Worm (Caenorhabditis elegans): ENCODE data around the gene ZK180.7.
A peak's percentile ranks its signal among the peaks of the same experiment; 100 is the strongest.

ZK180.7 gene

ce11 chrIV:4505078-4505477 is 14.7 kb downstream of the ZK180.7 start:
- TF ChIP-seq pax-1 (tag; optimal IDR thresholded peaks at IDR 0.05): no peak
- peak; percentile 51 for TF ChIP-seq ceh-31 (tag; optimal IDR thresholded peaks at IDR 0.05)
- peak; percentile 96 for TF ChIP-seq unc-42 (tag; optimal IDR thresholded peaks at IDR 0.05)

DNA sequence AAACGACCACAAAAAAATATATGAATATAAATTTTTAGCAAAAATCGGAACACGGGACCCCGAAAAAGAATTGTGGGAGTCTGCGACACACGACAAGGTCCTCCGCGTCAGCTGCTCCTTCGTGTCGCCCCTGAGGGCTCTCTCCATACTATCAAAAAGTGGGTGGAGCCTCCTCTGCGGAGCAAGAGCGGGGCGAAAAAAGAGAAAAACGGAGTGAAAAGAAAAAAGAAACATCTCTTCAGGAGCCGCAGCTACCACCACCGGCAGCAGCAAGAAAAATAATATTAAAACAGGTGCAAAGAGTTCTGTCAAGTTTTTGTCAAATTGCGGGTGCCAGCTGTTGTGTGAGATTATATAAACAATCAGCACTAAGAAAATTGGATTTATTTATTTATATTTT is 16.3 kb downstream of the ZK180.7 start, which contains the start of gene gbb-2:
gbb-2 (minus strand) TSS at position 112 of the 400 bp plus-strand sequence.
- no peak for TF ChIP-seq F13H6.1 (tag; optimal IDR thresholded peaks at IDR 0.05)
- TF ChIP-seq ceh-18 (tag; optimal IDR thresholded peaks at IDR 0.05): peak; percentile 52
- TF ChIP-seq nfya-1 (tag; optimal IDR thresholded peaks at IDR 0.05): peak; percentile 4

- TF ChIP-seq hlh-13 (GFP tag; optimal IDR thresholded peaks at IDR 0.05): no peak
- no peak for TF ChIP-seq dmd-4 (tag; optimal IDR thresholded peaks at IDR 0.05; ENCODE audit: borderline replicate concordance)
- no peak for TF ChIP-seq unc-3 (GFP tag; conservative IDR thresholded peaks at IDR 0.05)
- no peak for TF ChIP-seq unc-3 (tag; optimal IDR thresholded peaks at IDR 0.05)
- TF ChIP-seq nhr-232 (tag; optimal IDR thresholded peaks at IDR 0.05): no peak
- no peak for TF ChIP-seq pqm-1 (tag; optimal IDR thresholded peaks at IDR 0.05)
- TF ChIP-seq tbx-2 (tag; optimal IDR thresholded peaks at IDR 0.05): no peak
- TF ChIP-seq hlh-15 (tag; optimal IDR thresholded peaks at IDR 0.05): no peak
- TF ChIP-seq pha-2 (tag; optimal IDR thresholded peaks at IDR 0.05): no peak
These were observed 21.0 kb downstream of the ZK180.7 start, which contains the start of the genes rfth-1 and ZK180.8 for ce11 chrIV:4511259-4511890. Gene rfth-1, minus strand, starts transcription at chrIV:4511309. Gene ZK180.8, minus strand, starts transcription at chrIV:4511724.

DNA sequence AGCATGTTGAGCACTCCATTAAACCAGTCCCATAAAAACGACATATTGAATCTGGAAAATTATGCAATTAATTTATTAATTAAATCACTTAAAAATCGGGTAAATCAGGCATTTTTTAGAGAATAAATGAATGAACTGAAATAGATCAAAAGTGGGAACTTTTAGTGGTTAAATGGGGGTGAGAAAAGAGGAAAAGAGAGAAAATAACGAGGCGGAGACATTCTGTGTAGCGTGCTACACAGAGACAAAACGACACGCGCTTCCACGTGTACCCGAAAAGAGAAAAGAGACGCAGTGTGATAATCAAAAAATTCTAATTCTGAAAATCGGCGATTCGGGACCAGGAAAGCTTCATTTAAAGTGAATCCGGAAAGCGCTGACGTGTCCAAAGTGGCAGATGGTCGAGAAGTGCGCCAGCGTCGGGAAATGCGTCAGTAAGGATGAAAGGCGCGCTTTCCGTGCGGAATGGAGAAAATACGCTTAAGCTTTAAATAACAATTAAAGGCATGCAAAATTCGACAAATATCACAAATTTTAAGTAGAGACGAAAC is 23.0 kb downstream of the ZK180.7 start, which contains the start of gene sar-1:
sar-1 (minus strand) TSS at position 51 of the 551 bp plus-strand sequence.
- no peak for TF ChIP-seq dmd-4 (tag; optimal IDR thresholded peaks at IDR 0.05; ENCODE audit: borderline replicate concordance)
- no peak for TF ChIP-seq pros-1 (tag; optimal IDR thresholded peaks at IDR 0.05)
- no peak for TF ChIP-seq lim-6 (tag; optimal IDR thresholded peaks at IDR 0.05)
- TF ChIP-seq ceh-9 (tag; optimal IDR thresholded peaks at IDR 0.05): no peak
- peak; percentile 5 for TF ChIP-seq ceh-2 (tag; optimal IDR thresholded peaks at IDR 0.05)
- no peak for TF ChIP-seq C38D4.7 (GFP tag; optimal IDR thresholded peaks at IDR 0.05)
- no peak for TF ChIP-seq ets-4 (tag; optimal IDR thresholded peaks at IDR 0.05)
- no peak for TF ChIP-seq sox-2 (GFP tag; IDR thresholded peaks at IDR 0.05)
- peak; percentile 33 for TF ChIP-seq ztf-16 (tag; optimal IDR thresholded peaks at IDR 0.05)
- no peak for TF ChIP-seq C08G9.2 (tag; optimal IDR thresholded peaks at IDR 0.05)
- TF ChIP-seq K09A11.1 (tag; optimal IDR thresholded peaks at IDR 0.05; ENCODE audit: insufficient read depth): no peak
- peak; percentile 62 for TF ChIP-seq ceh-30 (tag; optimal IDR thresholded peaks at IDR 0.05)
- no peak for TF ChIP-seq pqm-1 (tag; optimal IDR thresholded peaks at IDR 0.05)
- TF ChIP-seq hlh-6 (tag; optimal IDR thresholded peaks at IDR 0.05): peak; percentile 39
- no peak for TF ChIP-seq nhr-232 (tag; optimal IDR thresholded peaks at IDR 0.05)
- no peak for TF ChIP-seq ceh-19 (GFP tag; optimal IDR thresholded peaks at IDR 0.05)
- peak; percentile 0 for TF ChIP-seq syd-9 (tag; optimal IDR thresholded peaks at IDR 0.05)
- TF ChIP-seq ceh-31 (tag; optimal IDR thresholded peaks at IDR 0.05): peak; percentile 67
- TF ChIP-seq ref-2 (tag; optimal IDR thresholded peaks at IDR 0.05): peak; percentile 41
- no peak for TF ChIP-seq ceh-6 (GFP tag; optimal IDR thresholded peaks at IDR 0.05)
- TF ChIP-seq fax-1 (tag; optimal IDR thresholded peaks at IDR 0.05): no peak
- no peak for TF ChIP-seq pax-1 (tag; optimal IDR thresholded peaks at IDR 0.05)
- TF ChIP-seq mec-3 (tag; optimal IDR thresholded peaks at IDR 0.05; ENCODE audit: borderline replicate concordance): no peak
- no peak for TF ChIP-seq T23F11.4 (GFP tag; optimal IDR thresholded peaks at IDR 0.05)
- peak; percentile 45 for TF ChIP-seq ceh-18 (tag; optimal IDR thresholded peaks at IDR 0.05)
- peak; percentile 44 for TF ChIP-seq tbx-2 (tag; optimal IDR thresholded peaks at IDR 0.05)
- no peak for TF ChIP-seq unc-3 (GFP tag; conservative IDR thresholded peaks at IDR 0.05)
- no peak for TF ChIP-seq unc-3 (tag; optimal IDR thresholded peaks at IDR 0.05)
- no peak for TF ChIP-seq unc-55 (GFP tag; optimal IDR thresholded peaks at IDR 0.05)
- TF ChIP-seq hlh-30 (tag; optimal IDR thresholded peaks at IDR 0.05; ENCODE audit: insufficient read depth): no peak
- no peak for TF ChIP-seq ama-1 (optimal IDR thresholded peaks at IDR 0.05)
- no peak for TF ChIP-seq elt-4 (tag; optimal IDR thresholded peaks at IDR 0.05)
- peak; percentile 5 for TF ChIP-seq madf-2 (tag; optimal IDR thresholded peaks at IDR 0.05)
- TF ChIP-seq nfya-1 (tag; optimal IDR thresholded peaks at IDR 0.05): peak; percentile 65
- TF ChIP-seq che-1 (tag; optimal IDR thresholded peaks at IDR 0.05): no peak
- no peak for TF ChIP-seq Y22D7AL.16 (tag; optimal IDR thresholded peaks at IDR 0.05)
- no peak for TF ChIP-seq ceh-34 (tag; optimal IDR thresholded peaks at IDR 0.05)
- TF ChIP-seq unc-86 (tag; optimal IDR thresholded peaks at IDR 0.05): peak; percentile 33
- no peak for TF ChIP-seq hlh-8 (tag; optimal IDR thresholded peaks at IDR 0.05)
